Fruit fly (Drosophila melanogaster) whole organism, embryonic: ENCODE measurements around the gene mtsh.

ENCODE experiments used
- ATbp ChIP-seq: fragments of 200-800 bp; sonication (Bioruptor generic); optimal IDR thresholded peaks from 2 replicates; lab custom pipeline; 2017; ENCODE audit warnings: missing biosample characterization, mild to moderate bottlenecking, missing genetic modification characterization, missing genetic modification reagents
- Adf1 ChIP-seq: fragments of 200-800 bp; sonication (Bioruptor generic); IDR thresholded peaks from 2 replicates; pipeline ENCODE4 v1.3.6; 2022; ENCODE audit warnings: missing biosample characterization, missing genetic modification characterization
- B-H2 ChIP-seq: fragments of 200-800 bp; sonication (Bioruptor generic); optimal IDR thresholded peaks from 2 replicates; lab custom pipeline; 2018; ENCODE audit warnings: missing biosample characterization, mild to moderate bottlenecking, missing genetic modification characterization
- Blimp-1 ChIP-seq: fragments of 200-800 bp; sonication (Bioruptor generic); optimal IDR thresholded peaks from 3 replicates; lab custom pipeline; 2018; ENCODE audit warnings: missing biosample characterization, missing genetic modification characterization, mild to moderate bottlenecking, moderate library complexity, missing genetic modification reagents
- CG10543 ChIP-seq: fragments of 200-800 bp; sonication (Bioruptor generic); optimal IDR thresholded peaks from 3 replicates; lab custom pipeline; 2017; ENCODE audit warnings: missing biosample characterization, mild to moderate bottlenecking, missing genetic modification characterization, moderate library complexity
- CG12659 ChIP-seq: fragments of 200-800 bp; sonication (Bioruptor generic); optimal IDR thresholded peaks from 3 replicates; lab custom pipeline; 2017; ENCODE audit warnings: mild to moderate bottlenecking, missing biosample characterization, missing genetic modification reagents, missing genetic modification characterization
- CG13624 ChIP-seq: fragments of 200-800 bp; sonication (Bioruptor generic); optimal IDR thresholded peaks from 2 replicates; lab custom pipeline; 2016; ENCODE audit warnings: missing biosample characterization, missing genetic modification characterization
- CG14014 ChIP-seq: fragments of 200-800 bp; sonication (Bioruptor generic); IDR thresholded peaks from 2 replicates; pipeline ENCODE4 v1.3.6; 2022; ENCODE audit warnings: missing biosample characterization, missing genetic modification characterization
- CG16863 ChIP-seq: fragments of 200-800 bp; sonication (Bioruptor generic); optimal IDR thresholded peaks from 3 replicates; lab custom pipeline; 2016; ENCODE audit warnings: missing biosample characterization, missing genetic modification characterization
- CG17359 ChIP-seq: fragments of 200-800 bp; sonication (Bioruptor generic); optimal IDR thresholded peaks from 3 replicates; lab custom pipeline; 2018; ENCODE audit warnings: missing biosample characterization, mild to moderate bottlenecking, missing genetic modification characterization, moderate library complexity
- CG17361 ChIP-seq: fragments of 200-800 bp; sonication (Bioruptor generic); IDR thresholded peaks from 3 replicates; pipeline ENCODE4 v1.3.6; 2022; ENCODE audit warnings: missing biosample characterization, missing genetic modification characterization
- CG18764 ChIP-seq: fragments of 200-800 bp; sonication (Bioruptor generic); optimal IDR thresholded peaks from 3 replicates; lab custom pipeline; 2016; ENCODE audit warnings: missing biosample characterization, missing genetic modification characterization
- CG33213 ChIP-seq: fragments of 200-800 bp; sonication (Bioruptor generic); optimal IDR thresholded peaks from 3 replicates; lab custom pipeline; 2016; ENCODE audit warnings: missing biosample characterization, missing genetic modification characterization
- CG5180 ChIP-seq: fragments of 200-800 bp; sonication (Bioruptor generic); optimal IDR thresholded peaks from 3 replicates; lab custom pipeline; 2017; ENCODE audit warnings: missing biosample characterization, missing genetic modification characterization, mild to moderate bottlenecking, moderate library complexity, missing genetic modification reagents
- CG6791 ChIP-seq: fragments of 200-800 bp; sonication (Bioruptor generic); IDR thresholded peaks from 3 replicates; pipeline ENCODE4 v1.3.6; 2022; ENCODE audit warnings: missing biosample characterization, missing genetic modification characterization; ENCODE audit not compliant: partially characterized antibody
- CG8944 ChIP-seq: fragments of 200-800 bp; sonication (Bioruptor generic); optimal IDR thresholded peaks from 3 replicates; lab custom pipeline; 2016; ENCODE audit warnings: missing biosample characterization, missing genetic modification characterization
- CTCF ChIP-seq: fragments of 200-800 bp; sonication (Bioruptor generic); optimal IDR thresholded peaks from 2 replicates; lab custom pipeline; 2017; ENCODE audit warnings: missing biosample characterization, mild to moderate bottlenecking, missing genetic modification characterization, moderate library complexity
- Dip3 ChIP-seq: fragments of 200-800 bp; sonication (Bioruptor generic); optimal IDR thresholded peaks from 3 replicates; lab custom pipeline; 2016; ENCODE audit warnings: missing biosample characterization, missing genetic modification characterization
- Ets65A ChIP-seq: fragments of 200-800 bp; sonication (Bioruptor generic); peaks from one replicate; lab custom pipeline; 2016; ENCODE audit warnings: missing biosample characterization, missing genetic modification characterization
- Hr51 ChIP-seq, 2 experiments: fragments of 200-800 bp; sonication (Bioruptor generic); optimal IDR thresholded peaks; 2 replicates in 1 of 2; 3 replicates in 1 of 2; lab custom pipeline; 2016 to 2018; ENCODE audit warnings: missing biosample characterization in 2 of 2, missing genetic modification characterization in 2 of 2, mild to moderate bottlenecking in 1 of 2, moderate library complexity in 1 of 2
- Hsf ChIP-seq: fragments of 200-800 bp; sonication (Bioruptor generic); optimal IDR thresholded peaks from 3 replicates; lab custom pipeline; 2016; ENCODE audit warnings: missing biosample characterization, missing genetic modification characterization
- MBD-R2 ChIP-seq: fragments of 200-800 bp; sonication (Bioruptor generic); IDR thresholded peaks from 2 replicates; pipeline ENCODE4 v1.3.6; 2022; ENCODE audit warnings: missing biosample characterization, missing genetic modification characterization
- Myb ChIP-seq: fragments of 200-800 bp; sonication (Bioruptor generic); optimal IDR thresholded peaks from 2 replicates; lab custom pipeline; 2016; ENCODE audit warnings: missing biosample characterization, missing genetic modification characterization
- NFAT ChIP-seq: fragments of 200-800 bp; sonication (Bioruptor generic); IDR thresholded peaks from 2 replicates; pipeline ENCODE4 v1.3.6; 2022; ENCODE audit warnings: missing biosample characterization, missing genetic modification characterization
- Nf-YC ChIP-seq: fragments of 200-800 bp; optimal IDR thresholded peaks from 3 replicates; lab custom pipeline; 2019; ENCODE audit warnings: missing biosample characterization, mild to moderate bottlenecking, missing genetic modification characterization, moderate library complexity
- Sin3A ChIP-seq: fragments of >200 bp; optimal IDR thresholded peaks from 2 replicates; lab custom pipeline; 2018
- Sry-β ChIP-seq: fragments of 200-800 bp; sonication (Bioruptor generic); optimal IDR thresholded peaks from 2 replicates; lab custom pipeline; 2018; ENCODE audit warnings: missing biosample characterization, mild to moderate bottlenecking, missing genetic modification characterization, moderate library complexity
- Trl ChIP-seq, 3 experiments: fragments of >200 bp in 2 of 3; fragments of 200-800 bp in 1 of 3; sonication (Bioruptor generic) in 1 of 3; optimal IDR thresholded peaks; 2 replicates in 1 of 3; 3 replicates in 2 of 3; lab custom pipeline; 2016 to 2017; ENCODE audit warnings: missing biosample characterization in 1 of 3, missing genetic modification characterization in 1 of 3
- ase ChIP-seq: fragments of 200-800 bp; sonication (Bioruptor generic); IDR thresholded peaks from 3 replicates; pipeline ENCODE4 v1.3.6; 2022; ENCODE audit warnings: missing biosample characterization, missing genetic modification characterization
- ci ChIP-seq: fragments of 200-800 bp; sonication (Bioruptor generic); IDR thresholded peaks from 3 replicates; pipeline ENCODE4 v1.3.6; 2022; ENCODE audit warnings: missing biosample characterization, missing genetic modification characterization
- disco-r ChIP-seq: fragments of 200-800 bp; sonication (Bioruptor generic); optimal IDR thresholded peaks from 2 replicates; lab custom pipeline; 2016; ENCODE audit warnings: missing biosample characterization, missing genetic modification characterization
- esg ChIP-seq: fragments of 200-800 bp; sonication (Bioruptor generic); conservative IDR thresholded peaks from 2 replicates; pipeline ENCODE4 v1.3.6; 2022; ENCODE audit warnings: missing biosample characterization, missing genetic modification characterization
- eyg ChIP-seq: fragments of 200-800 bp; sonication (Bioruptor generic); optimal IDR thresholded peaks from 3 replicates; lab custom pipeline; 2016; ENCODE audit warnings: missing biosample characterization, missing genetic modification characterization
- gfzf ChIP-seq: fragments of 200-800 bp; sonication (Bioruptor generic); optimal IDR thresholded peaks from 2 replicates; lab custom pipeline; 2016; ENCODE audit warnings: missing biosample characterization, mild to moderate bottlenecking, missing genetic modification characterization, moderate library complexity
- inv ChIP-seq: fragments of 200-800 bp; sonication (Bioruptor generic); IDR thresholded peaks from 2 replicates; pipeline ENCODE4 v1.3.6; 2022; ENCODE audit warnings: missing biosample characterization, missing genetic modification characterization; ENCODE audit not compliant: partially characterized antibody
- klu ChIP-seq: fragments of 200-800 bp; sonication (Bioruptor generic); IDR thresholded peaks from 2 replicates; pipeline ENCODE4 v1.3.6; 2022; ENCODE audit warnings: missing biosample characterization, missing genetic modification characterization
- prd ChIP-seq, 3 experiments: fragments of >200 bp in 2 of 3; fragments of 200-800 bp in 1 of 3; sonication (Bioruptor generic) in 1 of 3; optimal IDR thresholded peaks in 2 of 3; IDR thresholded peaks in 1 of 3; 2 replicates in 2 of 3; 3 replicates in 1 of 3; pipeline versions ENCODE4 v1.3.6 to Lab custom; 2017 to 2022; ENCODE audit warnings: missing biosample characterization in 1 of 3, missing genetic modification characterization in 1 of 3
- psq ChIP-seq: fragments of 200-800 bp; sonication (Bioruptor generic); optimal IDR thresholded peaks from 2 replicates; lab custom pipeline; 2017; ENCODE audit warnings: missing biosample characterization, missing genetic modification characterization
- repo ChIP-seq: fragments of 200-800 bp; sonication (Bioruptor generic); optimal IDR thresholded peaks from 2 replicates; lab custom pipeline; 2016; ENCODE audit warnings: missing biosample characterization, missing genetic modification characterization
- ro ChIP-seq: fragments of 200-800 bp; sonication (Bioruptor generic); IDR thresholded peaks from 2 replicates; pipeline ENCODE4 v1.3.6; 2022; ENCODE audit warnings: missing biosample characterization, missing genetic modification characterization
- sc ChIP-seq, 3 experiments: fragments of >200 bp in 2 of 3; fragments of 200-800 bp in 1 of 3; sonication (Bioruptor generic) in 1 of 3; optimal IDR thresholded peaks; 2 replicates in 2 of 3; 3 replicates in 1 of 3; lab custom pipeline; 2017; ENCODE audit warnings: mild to moderate bottlenecking in 1 of 3, missing biosample characterization in 1 of 3, missing genetic modification characterization in 1 of 3, missing genetic modification reagents in 1 of 3
- seq ChIP-seq: fragments of 200-800 bp; sonication (Bioruptor generic); IDR thresholded peaks from 2 replicates; pipeline ENCODE4 v1.3.6; 2022; ENCODE audit warnings: missing biosample characterization, missing genetic modification characterization
- tap ChIP-seq: fragments of 200-800 bp; optimal IDR thresholded peaks from 3 replicates; lab custom pipeline; 2019; ENCODE audit warnings: missing biosample characterization, mild to moderate bottlenecking, missing genetic modification characterization, moderate library complexity
- vfl ChIP-seq: fragments of 200-800 bp; sonication (Bioruptor generic); optimal IDR thresholded peaks from 2 replicates; lab custom pipeline; 2016; ENCODE audit warnings: missing biosample characterization, missing genetic modification characterization
- zf30C ChIP-seq: fragments of 200-800 bp; sonication (Bioruptor generic); optimal IDR thresholded peaks from 3 replicates; lab custom pipeline; 2018; ENCODE audit warnings: missing biosample characterization, mild to moderate bottlenecking, missing genetic modification characterization

Gene mtsh

dm6 chr2L:8302766-8303479, 16.8 kb downstream of the mtsh start, which contains the start of the genes wol and Scgalpha (continued):
- peak; percentile 40 for TF ChIP-seq Myb
- no peak for TF ChIP-seq CG18764 (GFP tag; lab: Kevin White, UChicago)
- peak; percentile 50; the same call in 2 of the 3 replicates for TF ChIP-seq CG6791 (GFP tag; lab: Robert Waterston, UW)
- TF ChIP-seq Hr51 (GFP tag; optimal IDR thresholded peaks at IDR 0.05; lab: Kevin White, UChicago): no peak
- TF ChIP-seq Trl (optimal IDR thresholded peaks at IDR 0.05; lab: Kevin White, UChicago): peak in 1 of 2 experiments; percentile 49
- no peak for TF ChIP-seq Trl (GFP tag; optimal IDR thresholded peaks at IDR 0.05; lab: Kevin White, UChicago)
- TF ChIP-seq CG10543 (GFP tag; lab: Kevin White, UChicago): peak; percentile 16
- no peak for TF ChIP-seq eyg (GFP tag; lab: Kevin White, UChicago)
- TF ChIP-seq psq (GFP tag; lab: Kevin White, UChicago): no peak
- no peak for TF ChIP-seq CG8944 (GFP tag; lab: Kevin White, UChicago)
- no peak for TF ChIP-seq Blimp-1
- no peak for TF ChIP-seq Dip3 (GFP tag; lab: Kevin White, UChicago)
- TF ChIP-seq CG16863 (GFP tag; lab: Kevin White, UChicago): no peak
- no peak for TF ChIP-seq klu

DNA sequence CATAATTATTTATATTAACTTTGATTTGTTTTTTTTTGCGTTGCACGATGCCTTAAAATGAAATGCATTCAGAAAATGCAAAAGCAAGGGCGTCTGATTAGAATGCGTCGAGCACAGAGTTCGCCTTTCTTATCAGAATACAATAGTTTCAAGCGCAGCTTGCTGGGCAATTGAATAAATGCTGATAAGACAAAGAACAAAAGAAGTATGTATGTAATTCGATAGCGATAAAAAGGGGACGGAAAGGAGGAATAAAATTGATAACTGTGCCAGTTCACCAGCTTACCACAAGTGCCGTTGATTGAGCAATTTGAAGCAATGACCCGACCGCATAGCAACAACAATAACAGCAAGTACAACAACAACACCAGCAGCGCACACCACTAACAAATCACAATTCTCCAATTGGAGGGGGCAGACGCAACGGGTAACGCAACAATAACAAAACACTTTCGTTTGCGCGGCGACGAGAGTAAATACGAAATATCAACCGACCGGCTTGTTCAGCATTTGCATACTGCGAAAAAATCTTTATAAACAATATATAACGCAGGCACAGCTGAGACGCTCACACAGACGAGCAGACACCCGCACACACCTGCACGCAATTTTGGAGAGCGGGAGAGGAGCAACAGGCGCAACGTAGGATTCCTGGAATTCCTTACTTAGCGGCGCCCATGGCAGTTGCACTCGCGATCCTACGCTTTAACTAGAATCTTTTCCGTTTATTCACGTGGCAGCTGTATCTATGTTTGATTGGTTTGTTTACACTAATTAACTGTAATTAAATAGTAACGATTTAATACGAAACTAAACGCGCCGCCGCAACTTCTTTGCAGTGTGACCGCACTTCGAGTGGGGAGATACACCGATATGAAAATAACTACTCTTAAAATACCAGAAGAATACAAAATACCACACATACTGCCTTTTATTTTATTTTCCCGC, 19.2 kb downstream of the mtsh start, which contains the start of gene Btk:
Gene Btk, minus strand, starts transcription at position 860 of the 948 bp plus-strand sequence.
- TF ChIP-seq MBD-R2: peak; percentile 11; the same call in 1 of the 2 replicates
- TF ChIP-seq CG5180: no peak
- no peak for TF ChIP-seq seq (GFP tag; lab: Robert Waterston, UW)
- TF ChIP-seq ro: no peak
- TF ChIP-seq Sin3A (lab: Kevin White, UChicago): peak; percentile 10
- no peak for TF ChIP-seq repo (GFP tag; lab: Kevin White, UChicago)
- TF ChIP-seq zf30C (GFP tag; lab: Kevin White, UChicago): no peak
- TF ChIP-seq inv (GFP tag; lab: Robert Waterston, UW): no peak
- TF ChIP-seq CG14014: no peak
- no peak for TF ChIP-seq ase (GFP tag; lab: Robert Waterston, UW)
- TF ChIP-seq prd (optimal IDR thresholded peaks at IDR 0.05; lab: Kevin White, UChicago): no peak
- no peak for TF ChIP-seq prd (GFP tag; IDR thresholded peaks at IDR 0.05; lab: Robert Waterston, UW)
- no peak for TF ChIP-seq CG8944 (GFP tag; lab: Kevin White, UChicago)
- TF ChIP-seq CG17361 (GFP tag; lab: Robert Waterston, UW): no peak
- no peak for TF ChIP-seq klu
- TF ChIP-seq ATbp: no peak
- TF ChIP-seq CG17359 (tag; lab: Kevin White, UChicago): no peak
- TF ChIP-seq ci (GFP tag; lab: Robert Waterston, UW): no peak
- no peak for TF ChIP-seq B-H2 (GFP tag; lab: Kevin White, UChicago)
- peak; percentile 8 for TF ChIP-seq CG33213 (GFP tag; lab: Kevin White, UChicago)
- no peak for TF ChIP-seq disco-r (GFP tag; lab: Kevin White, UChicago)
- no peak for TF ChIP-seq sc (optimal IDR thresholded peaks at IDR 0.05; lab: Kevin White, UChicago)
- no peak for TF ChIP-seq sc (GFP tag; optimal IDR thresholded peaks at IDR 0.05; lab: Kevin White, UChicago)
- TF ChIP-seq Hsf: no peak
- peak; percentile 40 for TF ChIP-seq CG13624 (GFP tag; lab: Kevin White, UChicago)
- no peak for TF ChIP-seq CG18764 (GFP tag; lab: Kevin White, UChicago)
- TF ChIP-seq NFAT: no peak
- peak; percentile 35 for TF ChIP-seq CG12659 (GFP tag; lab: Kevin White, UChicago)
- TF ChIP-seq CTCF (GFP tag; lab: Kevin White, UChicago): peak; percentile 79
- no peak for TF ChIP-seq Sry-β
- TF ChIP-seq Trl (optimal IDR thresholded peaks at IDR 0.05; lab: Kevin White, UChicago): peak; percentile 34 to 35
- no peak for TF ChIP-seq Trl (GFP tag; optimal IDR thresholded peaks at IDR 0.05; lab: Kevin White, UChicago)
- no peak for TF ChIP-seq tap
- TF ChIP-seq vfl (GFP tag; lab: Kevin White, UChicago): no peak
- no peak for TF ChIP-seq Nf-YC (tag; lab: Kevin White, UChicago)
- TF ChIP-seq Ets65A: peak; percentile 40
- TF ChIP-seq Adf1 (GFP tag; lab: Robert Waterston, UW): no peak
- no peak for TF ChIP-seq esg (GFP tag; lab: Robert Waterston, UW)
- peak; percentile 84 for TF ChIP-seq gfzf (GFP tag; lab: Kevin White, UChicago)
